Worm (Caenorhabditis elegans): ENCODE data around the gene clec-239.

Gene clec-239

DNA sequence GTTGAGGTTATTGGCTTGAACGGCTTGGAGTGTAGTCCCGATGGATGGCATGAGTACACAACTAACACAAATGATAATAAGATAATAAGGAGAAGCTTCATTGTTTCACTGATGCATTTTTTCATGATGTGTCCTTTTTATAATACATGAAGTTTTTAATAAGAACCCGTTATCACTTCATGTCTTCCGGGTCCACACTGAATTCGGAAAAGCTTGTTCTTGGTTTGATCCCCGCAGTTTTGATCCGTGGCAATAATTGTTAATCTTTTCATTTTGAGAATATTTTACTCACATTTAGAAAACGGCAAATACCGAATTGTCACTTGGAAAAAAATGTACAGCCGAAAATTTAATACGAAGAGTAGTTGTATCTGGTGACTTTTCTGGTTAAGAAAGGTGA is 32.3 kb downstream of the clec-239 start, which contains the start of gene Y102A5C.27:
Gene Y102A5C.27 (minus strand): TSS at position 101 of the 400 bp plus-strand sequence.
- TF ChIP-seq Y22D7AL.16 (tag; optimal IDR thresholded peaks at IDR 0.05) = no peak
- TF ChIP-seq ceh-30 (tag; optimal IDR thresholded peaks at IDR 0.05) = no peak
- no peak for TF ChIP-seq K02D7.2 (tag; optimal IDR thresholded peaks at IDR 0.05)
- no peak for TF ChIP-seq unc-42 (tag; optimal IDR thresholded peaks at IDR 0.05)
- TF ChIP-seq ahr-1 (tag; optimal IDR thresholded peaks at IDR 0.05) = no peak
- TF ChIP-seq mec-3 (tag; optimal IDR thresholded peaks at IDR 0.05; ENCODE audit: borderline replicate concordance) = no peak
- no peak for TF ChIP-seq ceh-14 (tag; optimal IDR thresholded peaks at IDR 0.05)
- no peak for TF ChIP-seq ceh-9 (tag; optimal IDR thresholded peaks at IDR 0.05)
- TF ChIP-seq ceh-24 (tag; optimal IDR thresholded peaks at IDR 0.05) = no peak
- TF ChIP-seq ceh-34 (tag; optimal IDR thresholded peaks at IDR 0.05) = no peak
- TF ChIP-seq odd-2 (tag; optimal IDR thresholded peaks at IDR 0.05) = no peak
- no peak for TF ChIP-seq sox-2 (GFP tag; IDR thresholded peaks at IDR 0.05)
- no peak for TF ChIP-seq T23F11.4 (GFP tag; optimal IDR thresholded peaks at IDR 0.05)
- TF ChIP-seq nhr-11 (tag; optimal IDR thresholded peaks at IDR 0.05) = no peak
- TF ChIP-seq F13H6.1 (tag; optimal IDR thresholded peaks at IDR 0.05) = no peak
- no peak for TF ChIP-seq nhr-232 (tag; optimal IDR thresholded peaks at IDR 0.05)
- no peak for TF ChIP-seq pqm-1 (tag; optimal IDR thresholded peaks at IDR 0.05)
- TF ChIP-seq ref-2 (tag; optimal IDR thresholded peaks at IDR 0.05) = no peak

DNA sequence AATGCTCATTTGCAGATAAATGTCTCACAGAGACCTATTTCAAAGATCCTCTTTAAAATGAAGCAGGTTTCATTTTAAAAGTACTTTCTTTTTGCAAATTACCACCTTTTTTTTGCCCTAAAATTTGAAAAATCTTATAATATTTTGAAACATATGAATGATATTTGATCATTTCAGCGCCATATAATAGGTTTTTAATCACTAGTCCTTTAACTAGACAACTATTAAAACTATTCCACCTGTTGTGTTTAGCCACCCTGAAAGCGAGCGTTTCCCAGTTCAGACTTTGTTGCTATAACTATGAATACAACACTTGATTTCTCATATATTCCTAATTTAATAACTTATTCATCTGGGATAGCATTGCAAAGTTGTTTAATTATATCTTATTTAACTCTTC is 35.4 kb downstream of the clec-239 start, which contains the start of gene srz-95:
Gene srz-95 (plus strand): TSS at position 301 of the 400 bp plus-strand sequence.
- TF ChIP-seq sox-4 (tag; optimal IDR thresholded peaks at IDR 0.05) (no peak), K09A11.1 (tag; optimal IDR thresholded peaks at IDR 0.05; ENCODE audit: insufficient read depth) (no peak), hlh-30 (tag; optimal IDR thresholded peaks at IDR 0.05; ENCODE audit: insufficient read depth) (no peak), pha-4 (tag; optimal IDR thresholded peaks at IDR 0.05) (no peak), elt-2 (tag; optimal IDR thresholded peaks at IDR 0.05) (no peak), pros-1 (tag; optimal IDR thresholded peaks at IDR 0.05) (no peak), C08G9.2 (tag; optimal IDR thresholded peaks at IDR 0.05) (no peak), ceh-45 (GFP tag; IDR thresholded peaks at IDR 0.05) (no peak), hlh-6 (tag; optimal IDR thresholded peaks at IDR 0.05) (no peak), ahr-1 (tag; optimal IDR thresholded peaks at IDR 0.05) (no peak), pha-2 (tag; optimal IDR thresholded peaks at IDR 0.05) (no peak), zip-5 (tag; optimal IDR thresholded peaks at IDR 0.05) (no peak), Y22D7AL.16 (tag; optimal IDR thresholded peaks at IDR 0.05) (no peak), ceh-2 (tag; optimal IDR thresholded peaks at IDR 0.05) (no peak), rnt-1 (tag; optimal IDR thresholded peaks at IDR 0.05) (no peak)

DNA sequence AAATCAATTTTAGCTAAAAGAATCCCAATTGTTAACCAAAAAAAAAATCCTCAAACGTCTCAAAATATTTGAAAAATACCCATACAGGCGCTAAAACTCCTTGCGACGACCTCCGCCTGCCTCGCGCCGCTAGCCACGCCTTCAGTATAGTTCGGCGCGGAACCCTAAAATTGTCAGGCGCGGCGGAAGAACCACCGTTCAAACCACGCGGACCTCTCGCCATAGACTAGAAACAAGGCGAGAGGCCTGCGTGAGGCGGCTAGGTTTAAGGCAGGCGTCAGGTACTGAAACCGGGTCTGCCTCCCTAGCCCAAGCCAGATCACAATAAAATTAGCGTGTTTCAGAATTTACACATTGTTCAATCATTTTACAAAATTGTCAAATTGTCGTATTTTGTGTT is 36.1 kb downstream of the clec-239 start:
- TF ChIP-seq nhr-11 (tag; optimal IDR thresholded peaks at IDR 0.05) = no peak
- TF ChIP-seq dmd-4 (tag; optimal IDR thresholded peaks at IDR 0.05; ENCODE audit: borderline replicate concordance) = no peak
- TF ChIP-seq sdc-2 (tag; optimal IDR thresholded peaks at IDR 0.05) = no peak
- no peak for TF ChIP-seq eyg-1 (tag; optimal IDR thresholded peaks at IDR 0.05)
- no peak for TF ChIP-seq elt-2 (tag; optimal IDR thresholded peaks at IDR 0.05)
- TF ChIP-seq zip-5 (tag; optimal IDR thresholded peaks at IDR 0.05) = no peak
- TF ChIP-seq ref-2 (tag; optimal IDR thresholded peaks at IDR 0.05) = no peak
- no peak for TF ChIP-seq Y22D7AL.16 (tag; optimal IDR thresholded peaks at IDR 0.05)
- TF ChIP-seq mec-3 (tag; optimal IDR thresholded peaks at IDR 0.05; ENCODE audit: borderline replicate concordance) = no peak
- no peak for TF ChIP-seq ttx-3 (tag; optimal IDR thresholded peaks at IDR 0.05)

DNA sequence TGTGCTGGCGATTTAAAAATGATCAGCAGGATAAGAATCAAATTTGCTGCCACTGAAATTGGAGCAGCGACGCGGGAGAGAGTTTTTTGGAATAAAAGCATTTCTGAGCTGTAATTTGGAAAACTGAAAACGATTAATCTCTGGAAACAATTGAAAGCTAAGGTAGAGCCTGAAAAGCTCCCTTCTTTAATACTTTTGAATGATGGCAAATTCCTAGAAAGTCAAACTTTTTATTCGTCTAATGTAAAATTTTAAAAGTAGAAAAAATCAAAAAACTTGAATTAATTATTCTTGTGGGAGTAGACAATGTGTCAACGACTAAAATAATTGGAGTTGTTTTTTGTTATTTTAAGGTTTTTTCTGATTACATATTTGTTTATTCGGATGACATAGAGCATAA is 43.9 kb downstream of the clec-239 start, which contains the start of gene str-217:
Gene str-217 (minus strand): TSS at position 101 of the 400 bp plus-strand sequence.
- TF ChIP-seq fax-1 (tag; optimal IDR thresholded peaks at IDR 0.05) (no peak), mec-3 (tag; optimal IDR thresholded peaks at IDR 0.05; ENCODE audit: borderline replicate concordance) (no peak), ahr-1 (tag; optimal IDR thresholded peaks at IDR 0.05) (no peak), lin-11 (tag; optimal IDR thresholded peaks at IDR 0.05) (no peak), ama-1 (optimal IDR thresholded peaks at IDR 0.05) (no peak), hlh-15 (tag; optimal IDR thresholded peaks at IDR 0.05) (no peak), pha-4 (tag; optimal IDR thresholded peaks at IDR 0.05) (no peak), npax-4 (tag; optimal IDR thresholded peaks at IDR 0.05) (no peak)
